Worm (Caenorhabditis elegans) whole organism, dauer: ENCODE measurements around the gene F41E6.1.
"Not testable (repeated sequence)": the region's sequence is repeated elsewhere in the genome, so short reads cannot be mapped to it uniquely, and the experiment has no call there.

ENCODE experiments used
- unc-62 ChIP-seq: sonication (generic microtip); optimal IDR thresholded peaks from 2 replicates; lab custom pipeline; 2017; ENCODE audit warnings: missing biosample characterization, missing genetic modification reagents, missing genetic modification characterization

The F41E6.1 gene

DNA sequence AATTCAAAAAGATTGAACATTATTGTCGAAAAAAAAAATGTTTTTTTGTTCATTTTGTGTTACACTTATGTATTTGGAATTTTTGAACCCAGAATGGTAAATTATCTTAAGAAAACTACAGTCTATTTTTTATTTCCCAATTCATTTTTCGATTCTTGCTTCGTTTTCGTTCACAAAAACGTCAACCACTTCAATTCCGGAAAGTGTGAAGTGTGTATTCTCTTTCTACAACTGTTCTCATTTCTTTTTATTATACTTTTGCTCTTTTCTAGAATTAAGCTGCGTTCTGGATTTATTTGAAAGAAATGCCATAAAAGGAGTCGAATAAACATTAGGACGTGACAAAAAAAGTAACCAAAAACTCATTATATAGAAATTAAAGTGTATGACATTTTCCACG, at the start of gene F41E6.1:
Gene F41E6.1, plus strand, starts transcription at position 301 of the 400 bp plus-strand sequence.
- TF ChIP-seq unc-62: no peak

DNA sequence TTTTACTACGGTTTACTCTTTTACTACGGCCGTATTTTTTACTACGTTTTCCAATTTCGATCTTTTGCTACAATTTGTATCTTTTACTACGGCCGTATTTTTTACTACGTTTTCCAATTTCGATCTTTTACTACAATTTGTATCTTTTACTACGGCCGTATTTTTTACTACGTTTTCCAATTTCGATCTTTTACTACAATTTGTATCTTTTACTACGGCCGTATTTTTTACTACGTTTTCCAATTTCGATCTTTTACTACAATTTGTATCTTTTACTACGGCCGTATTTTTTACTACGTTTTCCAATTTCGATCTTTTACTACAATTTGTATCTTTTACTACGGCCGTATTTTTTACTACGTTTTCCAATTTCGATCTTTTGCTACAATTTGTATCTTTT, 47.7 kb upstream of the F41E6.1 start, which contains the start of gene F25G6.1:
Gene F25G6.1, plus strand, starts transcription at position 301 of the 400 bp plus-strand sequence.
- TF ChIP-seq unc-62: not testable (repeated sequence)

DNA sequence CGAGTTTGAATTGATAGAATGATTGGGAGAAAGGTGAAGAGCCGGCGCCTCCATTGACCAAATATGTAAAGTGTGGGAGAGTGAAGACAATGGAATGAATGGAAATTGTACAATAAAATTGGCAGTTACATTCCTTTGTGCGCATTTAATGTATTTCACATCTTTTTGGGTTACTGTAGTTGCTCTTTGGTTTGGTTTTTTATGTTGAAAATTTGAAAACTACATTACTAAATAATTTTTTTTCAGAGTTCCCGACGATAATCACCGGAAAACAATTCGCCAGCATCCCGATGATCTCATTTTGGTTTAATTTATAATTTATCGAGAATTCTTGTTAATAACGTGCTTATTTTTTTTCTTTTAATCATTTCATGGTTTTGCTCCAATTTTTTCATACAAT, 41.5 kb upstream of the F41E6.1 start, which contains the start of gene C10B5.1:
Gene C10B5.1, plus strand, starts transcription at position 301 of the 400 bp plus-strand sequence.
- no peak for TF ChIP-seq unc-62

DNA sequence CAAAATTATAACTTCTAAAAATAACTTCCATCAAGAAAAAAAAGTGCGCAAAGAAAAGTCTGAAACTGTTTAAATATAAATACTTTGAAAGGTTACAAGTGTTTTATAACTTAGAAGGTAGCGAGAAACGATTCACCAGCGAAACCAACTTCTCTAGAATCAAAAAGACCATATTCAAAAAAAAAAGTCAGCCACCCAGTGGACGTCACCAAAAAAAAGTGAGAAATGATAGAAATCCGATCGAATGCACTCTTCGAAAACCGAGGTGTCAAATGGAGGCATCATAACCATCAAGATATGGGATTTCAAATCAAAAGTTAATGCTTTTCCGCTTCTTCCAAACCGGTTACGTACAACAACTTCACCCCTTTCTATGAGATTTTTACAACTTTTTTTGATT, 35.9 kb upstream of the F41E6.1 start:
- no peak for TF ChIP-seq unc-62

DNA sequence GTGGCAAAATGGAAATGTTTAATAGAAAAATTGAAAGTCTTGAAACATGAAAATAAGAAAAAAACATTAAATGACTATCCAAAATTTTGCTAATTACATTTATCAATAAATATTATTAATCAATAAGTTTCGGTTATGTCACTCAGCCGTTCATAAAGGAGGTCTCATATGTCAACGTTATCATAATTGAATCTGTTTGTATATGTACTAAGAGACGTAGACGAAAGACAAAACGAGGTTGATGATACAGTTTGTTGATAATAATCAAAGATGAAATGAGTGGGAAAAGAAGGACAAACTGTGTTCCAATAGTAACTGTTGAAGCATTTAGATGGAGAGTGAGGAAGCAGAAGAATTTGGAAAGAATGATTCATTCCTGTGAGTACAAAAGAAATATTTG, 35.5 kb upstream of the F41E6.1 start:
- TF ChIP-seq unc-62: no peak

DNA sequence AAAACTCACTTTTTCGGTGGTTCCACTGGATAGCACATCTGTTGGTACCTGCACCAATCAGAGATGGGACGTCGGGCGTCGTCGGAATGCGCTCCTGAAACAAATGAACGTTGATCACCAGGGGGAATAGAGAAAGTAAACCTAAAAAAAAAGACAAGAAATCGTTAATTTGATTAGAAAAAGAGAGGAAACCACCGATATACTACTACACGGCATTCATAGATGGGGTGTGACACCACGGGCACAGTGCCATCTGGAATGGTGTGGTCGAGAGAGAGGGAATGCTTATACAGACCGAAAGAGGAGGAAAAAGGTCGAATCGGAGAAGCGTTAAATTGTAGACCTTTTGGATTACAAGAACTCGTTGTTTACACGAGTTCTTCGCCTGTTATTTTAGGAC, 34.3 kb upstream of the F41E6.1 start, which contains the start of gene C10B5.3:
Gene C10B5.3, minus strand, starts transcription at position 101 of the 400 bp plus-strand sequence.
- TF ChIP-seq unc-62: no peak

DNA sequence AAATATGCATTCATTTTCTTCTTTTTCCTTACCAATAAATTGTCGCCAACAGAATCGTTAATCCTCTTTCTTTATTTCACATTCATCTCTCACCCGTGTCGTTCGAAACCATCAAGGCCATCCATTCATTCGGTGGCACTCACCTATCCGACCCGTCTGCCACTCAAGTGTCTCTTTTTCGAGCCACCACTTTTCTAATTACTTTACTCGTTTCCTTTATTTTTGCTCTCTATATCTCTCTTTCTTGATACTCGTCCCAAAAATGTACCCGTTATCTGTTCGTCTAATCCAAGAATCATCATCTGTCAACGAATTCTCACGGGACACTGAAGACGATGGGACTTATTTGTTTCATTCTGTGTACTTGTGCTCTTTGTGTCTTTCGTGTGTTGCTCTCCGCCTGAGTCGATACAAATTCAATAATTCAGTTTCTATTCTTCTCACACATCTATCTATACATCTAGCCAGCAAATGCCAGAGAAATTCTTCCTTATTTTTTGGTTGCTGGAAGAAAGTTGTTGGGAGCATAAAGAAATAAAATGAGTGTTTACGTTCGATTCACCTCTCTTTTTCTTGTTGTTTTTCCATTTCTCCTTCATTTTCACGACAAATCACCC, 29.6 kb upstream of the F41E6.1 start:
- no peak for TF ChIP-seq unc-62

DNA sequence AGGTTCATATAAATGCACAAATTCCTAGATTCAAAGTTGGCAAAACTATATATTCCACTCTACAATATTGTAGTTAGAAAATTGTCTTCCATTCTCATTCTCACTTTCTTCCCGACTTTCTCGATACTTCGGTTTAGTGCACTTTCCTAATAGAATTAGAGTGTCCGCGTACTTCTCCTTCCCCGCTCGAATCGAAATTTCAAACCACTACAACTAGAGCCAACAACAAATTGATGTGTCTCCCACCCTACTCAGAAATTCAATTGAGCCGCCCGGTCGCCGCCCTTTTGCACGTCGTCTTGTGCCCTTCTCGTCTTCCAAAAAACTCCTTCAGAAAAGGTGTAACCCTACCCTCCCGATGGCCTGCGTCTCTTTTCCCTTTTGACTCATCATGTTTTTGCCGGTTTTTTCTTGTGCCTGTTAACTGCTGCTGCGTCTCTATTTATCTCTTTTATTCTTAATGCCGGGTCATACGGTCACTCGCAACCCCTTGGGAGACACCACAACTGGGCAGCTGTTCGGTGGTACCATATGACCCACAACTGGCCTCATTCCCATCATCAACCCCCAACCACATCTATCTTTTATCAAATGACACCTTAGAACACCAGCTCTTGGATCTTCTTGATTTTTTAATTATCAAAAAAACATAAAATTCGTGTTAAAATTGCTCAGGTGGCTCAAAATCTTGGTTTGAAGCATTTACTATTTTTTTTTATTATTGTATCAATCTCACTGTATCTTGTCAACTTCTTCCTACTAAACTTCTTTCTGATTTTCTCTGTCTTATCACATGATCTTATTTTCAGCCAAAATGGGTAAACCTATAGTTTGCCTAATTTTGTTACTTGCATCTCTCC, 28.1 kb upstream of the F41E6.1 start, which contains the start of gene tag-196:
Gene tag-196, plus strand, starts transcription at position 810 of the 860 bp plus-strand sequence.
- TF ChIP-seq unc-62: no peak

DNA sequence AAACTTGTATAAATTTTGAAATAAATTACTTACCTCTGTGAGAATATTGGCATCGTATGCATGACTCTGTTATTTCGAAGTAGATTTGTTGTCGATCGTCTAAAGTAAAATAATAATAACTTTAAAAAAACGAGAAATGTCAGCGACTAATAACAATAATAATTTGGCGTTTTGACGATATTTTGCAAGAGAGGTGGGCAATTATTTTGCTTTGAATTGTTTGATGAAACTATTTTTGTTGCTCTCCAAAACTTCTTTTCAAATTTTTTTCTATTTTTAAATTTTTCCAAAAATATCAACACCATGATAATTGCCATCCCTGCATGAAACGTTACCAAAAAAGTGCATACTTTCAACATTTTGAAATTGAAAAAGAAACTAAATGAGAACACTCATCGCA, 23.2 kb upstream of the F41E6.1 start, which contains the start of gene F41E6.7:
Gene F41E6.7, minus strand, starts transcription at position 101 of the 400 bp plus-strand sequence.
- TF ChIP-seq unc-62: no peak

DNA sequence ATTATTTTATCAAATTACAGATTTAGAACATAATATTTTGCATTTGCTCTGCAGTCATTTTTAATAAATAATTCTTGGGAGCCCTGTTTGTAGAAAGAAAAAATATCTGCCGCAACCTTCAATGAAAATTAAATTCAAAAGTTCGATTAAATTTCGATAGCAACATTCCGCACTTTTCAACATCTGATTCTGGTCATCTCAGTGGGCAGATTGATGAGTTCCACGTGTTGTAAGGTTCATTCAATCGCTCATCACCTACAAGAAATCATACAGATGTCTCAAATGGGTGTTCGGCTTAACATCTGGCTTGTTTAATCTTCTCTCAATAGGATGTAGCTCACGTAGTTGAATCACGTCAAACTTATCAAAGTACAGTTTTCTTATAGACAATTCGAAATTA, 22.5 kb upstream of the F41E6.1 start:
- TF ChIP-seq unc-62: no peak

DNA sequence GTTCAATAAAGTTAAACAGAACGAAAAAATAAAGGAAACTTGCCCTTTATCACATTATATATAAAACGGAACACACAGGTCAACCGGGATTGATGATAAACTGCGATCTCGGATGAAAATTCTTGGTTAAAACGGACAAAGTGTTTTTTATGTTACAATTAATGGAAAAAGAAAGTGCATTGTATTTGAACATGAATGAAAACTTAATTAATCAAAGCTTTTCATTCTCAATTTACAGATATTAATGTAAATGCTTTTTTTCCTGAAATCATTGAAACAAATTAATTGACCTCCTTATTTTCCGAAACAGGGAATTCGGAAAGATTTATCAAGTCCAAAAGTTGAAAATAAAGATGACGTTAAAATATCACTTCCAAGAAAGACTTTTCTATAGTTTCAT, 21.0 kb upstream of the F41E6.1 start, which contains the start of gene F41E6.8:
Gene F41E6.8, minus strand, starts transcription at position 101 of the 400 bp plus-strand sequence.
- no peak for TF ChIP-seq unc-62

DNA sequence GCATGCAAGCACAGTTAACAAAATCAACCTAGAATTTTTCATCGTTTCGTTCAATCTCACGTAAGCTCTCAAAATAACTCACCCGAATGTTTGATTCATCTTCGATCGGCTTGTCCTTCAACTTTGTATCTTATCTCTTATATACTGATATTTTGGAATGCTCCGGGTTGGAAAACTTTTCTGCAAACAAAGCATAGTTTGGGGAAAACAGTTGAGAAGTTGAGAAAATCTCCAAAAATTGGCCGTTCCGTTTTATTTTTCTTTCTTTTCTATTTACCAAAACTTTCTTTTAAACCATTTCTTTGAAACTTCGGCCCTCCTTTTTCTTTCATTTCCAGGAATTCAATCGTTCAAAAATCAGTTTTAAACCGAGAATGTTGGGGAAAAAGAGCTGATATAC, 19.8 kb upstream of the F41E6.1 start, which contains the start of gene F41E6.15:
Gene F41E6.15, minus strand, starts transcription at position 101 of the 400 bp plus-strand sequence.
- TF ChIP-seq unc-62: no peak

DNA sequence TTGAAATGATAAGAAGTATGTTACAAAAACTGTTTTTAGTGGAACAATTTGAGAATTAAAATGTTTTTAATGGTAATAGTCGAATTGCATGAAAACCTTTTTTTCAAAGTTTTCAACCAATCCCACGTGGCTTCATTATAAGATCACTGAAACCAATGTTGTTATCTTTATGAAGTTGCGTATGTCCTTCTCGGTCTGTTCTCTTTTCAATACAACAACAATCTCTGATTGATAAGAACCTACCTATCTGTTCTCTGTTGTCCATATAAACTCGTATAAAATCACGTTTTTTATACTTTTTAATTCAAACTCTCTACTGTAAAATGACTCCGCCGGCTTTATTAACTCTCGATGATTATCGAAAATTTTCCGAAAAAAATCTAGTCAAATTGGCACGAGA, 19.1 kb upstream of the F41E6.1 start, which contains the start of gene F41E6.5:
Gene F41E6.5, plus strand, starts transcription at position 209 of the 400 bp plus-strand sequence.
- no peak for TF ChIP-seq unc-62

DNA sequence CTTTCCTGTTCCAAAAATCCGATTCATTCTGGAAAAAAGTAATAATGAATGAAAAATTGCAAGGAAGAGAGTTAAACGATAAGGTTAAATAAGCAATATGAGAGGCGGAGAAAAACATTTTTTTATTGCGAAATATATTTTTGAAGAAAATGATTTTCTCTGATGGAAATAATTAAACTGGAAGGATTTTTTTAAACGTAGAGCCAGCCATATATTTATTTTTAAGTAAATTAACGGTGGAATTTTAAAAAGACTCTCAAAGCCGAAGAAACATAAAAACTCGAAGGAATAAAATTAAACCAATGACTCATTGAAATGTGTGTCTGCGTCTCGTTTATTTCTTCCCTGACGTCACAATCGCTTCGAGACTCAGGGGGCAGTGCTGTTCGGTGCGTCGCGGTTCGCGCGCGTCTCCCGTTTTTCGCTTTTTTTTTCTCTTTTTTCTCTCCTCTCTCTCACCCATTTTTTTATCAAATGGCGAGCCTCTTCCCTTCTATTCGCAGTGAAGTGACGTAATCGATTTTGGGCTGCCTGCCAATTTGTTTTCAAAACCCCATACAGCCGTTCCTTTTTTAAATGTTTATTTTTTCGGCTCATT, 16.2 kb upstream of the F41E6.1 start, which contains the start of gene vps-60:
Gene vps-60, minus strand, starts transcription at position 30 of the 598 bp plus-strand sequence.
- no peak for TF ChIP-seq unc-62

DNA sequence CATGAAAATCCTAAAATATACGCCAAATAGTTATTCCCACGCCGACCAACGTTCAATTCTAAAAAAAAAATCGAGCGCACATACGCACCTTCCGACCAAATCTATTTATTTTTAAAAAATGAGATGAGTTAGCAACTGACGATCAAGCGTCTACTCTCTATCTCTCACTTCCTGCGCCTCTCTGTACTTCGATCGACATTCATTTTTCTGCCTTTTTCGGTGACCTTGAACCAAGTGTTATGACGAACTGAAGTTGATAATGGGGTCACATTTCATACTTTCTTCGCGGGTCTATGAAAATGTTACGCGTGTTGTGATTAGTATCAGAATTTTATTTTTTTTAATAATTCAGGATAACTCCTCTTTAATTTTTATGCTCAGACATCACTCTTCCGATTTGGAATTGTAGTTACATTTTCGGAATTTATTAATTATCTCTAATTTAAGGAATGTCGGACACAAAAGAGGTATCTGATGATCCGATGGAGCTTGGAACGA, 15.0 kb upstream of the F41E6.1 start, which contains the start of gene smk-1:
Gene smk-1, plus strand, starts transcription at position 448 of the 498 bp plus-strand sequence.
- no peak for TF ChIP-seq unc-62

DNA sequence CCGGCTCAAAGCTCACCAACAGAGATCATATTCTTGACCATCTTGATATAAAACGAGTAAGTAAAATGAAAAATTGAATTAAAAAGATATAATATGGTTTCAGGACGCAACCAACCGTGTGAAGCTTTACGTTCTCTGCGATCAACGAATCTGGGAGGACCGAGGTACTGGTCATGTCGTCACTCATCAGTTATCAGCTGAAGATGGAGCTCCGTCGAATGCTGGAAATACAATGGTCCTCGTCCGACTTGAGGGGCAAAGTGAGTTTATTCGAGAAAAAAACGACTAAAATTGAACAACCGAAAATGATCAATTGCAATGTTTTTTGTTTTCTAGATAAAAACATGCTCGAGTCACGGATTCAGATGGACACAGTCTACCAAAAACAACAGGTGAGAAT, 13.9 kb upstream of the F41E6.1 start:
- TF ChIP-seq unc-62: no peak
